Worm (Caenorhabditis elegans): Measurements from ENCODE around the gene taf-10.
A peak's percentile ranks its signal among the peaks of the same experiment; 100 is the strongest.

taf-10 gene

ce11 chrV:4693282-4693588 lies 6.3 kb downstream of the taf-10 start:
- TF ChIP-seq nhr-11 (tag; optimal IDR thresholded peaks at IDR 0.05), result peak; percentile 32
- TF ChIP-seq nhr-28 (tag; optimal IDR thresholded peaks at IDR 0.05), result no peak
- TF ChIP-seq snpc-4 (tag; optimal IDR thresholded peaks at IDR 0.05), result no peak
- TF ChIP-seq egl-5 (tag; optimal IDR thresholded peaks at IDR 0.05), result peak; percentile 7
- TF ChIP-seq lin-39 (tag; optimal IDR thresholded peaks at IDR 0.05), result peak; percentile 7
- no peak for TF ChIP-seq ceh-9 (tag; optimal IDR thresholded peaks at IDR 0.05)
- no peak for TF ChIP-seq mml-1 (tag; optimal IDR thresholded peaks at IDR 0.05)
- TF ChIP-seq ama-1 (optimal IDR thresholded peaks at IDR 0.05), result no peak
- peak; percentile 39 for TF ChIP-seq nfya-1 (tag; optimal IDR thresholded peaks at IDR 0.05; ENCODE audit: insufficient read depth)
- no peak for TF ChIP-seq ceh-16 (tag; optimal IDR thresholded peaks at IDR 0.05)
- no peak for TF ChIP-seq elt-1 (tag; optimal IDR thresholded peaks at IDR 0.05)
- TF ChIP-seq elt-3 (tag; optimal IDR thresholded peaks at IDR 0.05), result no peak
- no peak for TF ChIP-seq aly-2 (tag; optimal IDR thresholded peaks at IDR 0.05)

ce11 chrV:4694466-4695092 lies 7.7 kb downstream of the taf-10 start:
- no peak for TF ChIP-seq jun-1 (tag; optimal IDR thresholded peaks at IDR 0.05)
- no peak for TF ChIP-seq egl-5 (tag; optimal IDR thresholded peaks at IDR 0.05)
- TF ChIP-seq nhr-11 (tag; optimal IDR thresholded peaks at IDR 0.05), result peak; percentile 68
- peak; percentile 41 for TF ChIP-seq lin-39 (tag; optimal IDR thresholded peaks at IDR 0.05)
- TF ChIP-seq elt-1 (tag; optimal IDR thresholded peaks at IDR 0.05), result peak; percentile 80

ce11 chrV:4698675-4699074 lies 11.8 kb downstream of the taf-10 start:
- TF ChIP-seq skn-1 (tag; optimal IDR thresholded peaks at IDR 0.05) (no peak), ztf-4 (tag; optimal IDR thresholded peaks at IDR 0.05) (no peak), lsy-12 (tag; optimal IDR thresholded peaks at IDR 0.05) (no peak), sea-2 (GFP tag; optimal IDR thresholded peaks at IDR 0.05) (no peak), mdl-1 (tag; optimal IDR thresholded peaks at IDR 0.05) (no peak), nhr-23 (tag; optimal IDR thresholded peaks at IDR 0.05) (no peak), nhr-25 (tag; optimal IDR thresholded peaks at IDR 0.05) (no peak), R02D3.7 (tag; optimal IDR thresholded peaks at IDR 0.05) (no peak), lin-39 (tag; optimal IDR thresholded peaks at IDR 0.05) (no peak), pha-4 (tag; optimal IDR thresholded peaks at IDR 0.05) (no peak)

- TF ChIP-seq ceh-9 (tag; optimal IDR thresholded peaks at IDR 0.05) (no peak), snpc-4 (tag; optimal IDR thresholded peaks at IDR 0.05) (no peak)
Observed at ce11 chrV:4700189-4700588, 13.3 kb downstream of the taf-10 start, which contains the start of gene ZC266.1. ZC266.1 (minus strand) TSS chrV:4700289.

- TF ChIP-seq fkh-2 (tag; optimal IDR thresholded peaks at IDR 0.05) (no peak), nhr-28 (tag; optimal IDR thresholded peaks at IDR 0.05) (no peak), skn-1 (tag; optimal IDR thresholded peaks at IDR 0.05) (no peak), lsy-12 (tag; optimal IDR thresholded peaks at IDR 0.05) (no peak), nfya-1 (tag; optimal IDR thresholded peaks at IDR 0.05; ENCODE audit: insufficient read depth) (no peak), nhr-23 (tag; optimal IDR thresholded peaks at IDR 0.05) (no peak), ztf-11 (tag; optimal IDR thresholded peaks at IDR 0.05) (no peak), daf-12 (tag; optimal IDR thresholded peaks at IDR 0.05) (no peak)
Observed at ce11 chrV:4707646-4708045, 20.7 kb downstream of the taf-10 start.

- no peak for TF ChIP-seq nhr-28 (tag; optimal IDR thresholded peaks at IDR 0.05)
- no peak for TF ChIP-seq daf-12 (tag; optimal IDR thresholded peaks at IDR 0.05)
- no peak for TF ChIP-seq nhr-23 (tag; optimal IDR thresholded peaks at IDR 0.05)
- TF ChIP-seq nhr-43 (tag; optimal IDR thresholded peaks at IDR 0.05; ENCODE audit: poor library complexity, severe bottlenecking), result no peak
- TF ChIP-seq fkh-2 (tag; optimal IDR thresholded peaks at IDR 0.05), result no peak
- no peak for TF ChIP-seq ceh-82 (tag; optimal IDR thresholded peaks at IDR 0.05)
- no peak for TF ChIP-seq pha-4 (tag; optimal IDR thresholded peaks at IDR 0.05)
- no peak for TF ChIP-seq egl-5 (tag; optimal IDR thresholded peaks at IDR 0.05)
- no peak for TF ChIP-seq unc-62 (GFP tag; optimal IDR thresholded peaks at IDR 0.05)
- TF ChIP-seq aly-2 (tag; optimal IDR thresholded peaks at IDR 0.05), result no peak
- no peak for TF ChIP-seq nhr-25 (tag; optimal IDR thresholded peaks at IDR 0.05)
- TF ChIP-seq nhr-237 (tag; optimal IDR thresholded peaks at IDR 0.05), result no peak
- TF ChIP-seq lsy-12 (tag; optimal IDR thresholded peaks at IDR 0.05), result no peak
- TF ChIP-seq ZK546.5 (tag; optimal IDR thresholded peaks at IDR 0.05), result no peak
- no peak for TF ChIP-seq sea-2 (GFP tag; optimal IDR thresholded peaks at IDR 0.05)
Observed at ce11 chrV:4710464-4710863, 23.6 kb downstream of the taf-10 start, which contains the start of gene oac-24. oac-24 (plus strand) TSS chrV:4710764.
